Fruit fly (Drosophila melanogaster): ENCODE results near the gene CG42371.

CG42371 gene

DNA sequence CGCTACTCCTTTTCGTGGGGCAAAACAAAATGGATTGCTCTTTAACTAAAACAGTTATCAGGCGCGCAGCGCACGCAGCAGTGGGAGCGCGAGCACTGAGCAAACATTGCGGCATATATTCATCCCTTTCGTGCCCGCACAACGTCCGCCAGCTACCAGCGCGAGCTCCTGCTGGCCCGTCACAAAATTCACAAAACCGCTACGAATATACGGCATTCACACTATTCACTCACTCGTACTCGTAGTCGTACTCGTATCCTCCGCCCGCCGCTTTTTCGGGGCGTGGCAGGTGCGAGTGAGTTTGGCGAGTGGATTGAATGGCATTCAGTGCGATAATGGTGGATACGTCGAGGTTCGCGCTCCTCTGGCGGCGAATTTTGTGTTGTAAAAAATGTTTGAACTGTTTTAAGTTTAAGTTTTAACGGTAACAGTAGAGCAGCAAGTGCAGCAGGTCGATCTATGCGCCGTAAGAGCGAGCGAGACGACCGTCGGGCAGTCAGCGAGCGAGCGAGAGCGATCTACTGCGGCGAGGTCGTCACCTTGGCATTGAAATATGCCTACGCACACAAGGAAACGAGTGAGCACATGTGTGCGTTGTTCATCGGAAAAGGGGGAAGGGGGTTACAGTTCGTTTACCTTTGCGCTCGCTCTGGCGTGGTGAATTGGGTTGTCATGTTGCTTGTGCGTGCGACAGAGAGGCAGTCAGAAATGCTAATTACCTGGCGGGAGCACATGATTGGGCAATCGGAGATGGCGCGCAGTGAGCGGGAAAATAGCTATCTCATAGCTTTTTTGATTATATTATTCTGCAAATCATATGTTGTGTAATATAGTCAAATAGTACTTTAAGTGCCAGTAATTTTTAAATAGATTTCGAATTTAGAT lies 20.2 kb downstream of the CG42371 start (continued):
- TF ChIP-seq CG7786 (GFP tag; optimal IDR thresholded peaks at IDR 0.05) (peak; percentile 27), pita (GFP tag; optimal IDR thresholded peaks at IDR 0.05) (no peak), Neu2 (GFP tag; optimal IDR thresholded peaks at IDR 0.05; ENCODE audit: borderline replicate concordance) (no peak), twi (tag; optimal IDR thresholded peaks at IDR 0.05) (peak; percentile 99), CG7271 (tag; optimal IDR thresholded peaks at IDR 0.05) (no peak), CG7928 (GFP tag; optimal IDR thresholded peaks at IDR 0.05) (peak; percentile 4), Sry-β (GFP tag; optimal IDR thresholded peaks at IDR 0.05) (peak; percentile 97), Myb (GFP tag; optimal IDR thresholded peaks at IDR 0.05) (peak; percentile 32), CHES-1-like (GFP tag; optimal IDR thresholded peaks at IDR 0.05) (peak; percentile 3), fd64A (GFP tag; optimal IDR thresholded peaks at IDR 0.05) (peak; percentile 66), CG17829 (tag; optimal IDR thresholded peaks at IDR 0.05) (peak; percentile 41), CG10565 (GFP tag; optimal IDR thresholded peaks at IDR 0.05) (no peak), Kr (GFP tag; optimal IDR thresholded peaks at IDR 0.05) (peak; percentile 49), YL-1 (GFP tag; optimal IDR thresholded peaks at IDR 0.05) (peak; percentile 53), her (GFP tag; optimal IDR thresholded peaks at IDR 0.05) (peak; percentile 75), prd (optimal IDR thresholded peaks at IDR 0.05) (no peak), prd (GFP tag; IDR thresholded peaks at IDR 0.05) (no peak), dati (GFP tag; IDR thresholded peaks at IDR 0.05) (no peak), Adf1 (GFP tag; IDR thresholded peaks at IDR 0.05) (no peak), CG6689 (GFP tag; IDR thresholded peaks at IDR 0.05) (no peak), CG31365 (tag; optimal IDR thresholded peaks at IDR 0.05) (peak; percentile 63), CG10431 (GFP tag; optimal IDR thresholded peaks at IDR 0.05) (peak; percentile 57), lbe (GFP tag; optimal IDR thresholded peaks at IDR 0.05) (peak; percentile 54), B-H1 (GFP tag; IDR thresholded peaks at IDR 0.05) (no peak), crol (GFP tag; IDR thresholded peaks at IDR 0.05) (no peak), lmd (GFP tag; IDR thresholded peaks at IDR 0.05) (no peak), CG34422 (GFP tag; IDR thresholded peaks at IDR 0.05) (no peak), sens (GFP tag) (peak; percentile 86), seq (GFP tag; IDR thresholded peaks at IDR 0.05) (no peak), Max (GFP tag; optimal IDR thresholded peaks at IDR 0.05) (peak; percentile 70), cwo (GFP tag; optimal IDR thresholded peaks at IDR 0.05) (peak; percentile 95), kah (GFP tag; optimal IDR thresholded peaks at IDR 0.05) (peak; percentile 69), Six4 (GFP tag; optimal IDR thresholded peaks at IDR 0.05) (peak; percentile 2), Hr51 (GFP tag; optimal IDR thresholded peaks at IDR 0.05) (peak in 1 of 2 experiments; percentile 59), Hr78 (GFP tag; optimal IDR thresholded peaks at IDR 0.05) (peak in 1 of 2 experiments; percentile 100), bsh (GFP tag; optimal IDR thresholded peaks at IDR 0.05) (peak in 1 of 2 experiments; percentile 65), CG31224 (GFP tag; IDR thresholded peaks at IDR 0.05) (no peak), dpn (GFP tag; optimal IDR thresholded peaks at IDR 0.05) (peak in 1 of 2 experiments; percentile 28), klu (GFP tag; IDR thresholded peaks at IDR 0.05) (no peak), disco-r (GFP tag; optimal IDR thresholded peaks at IDR 0.05) (no peak), trem (tag; optimal IDR thresholded peaks at IDR 0.05) (peak; percentile 17), CG13775 (GFP tag; optimal IDR thresholded peaks at IDR 0.05) (peak; percentile 55), NC2β (GFP tag; optimal IDR thresholded peaks at IDR 0.05) (no peak), CG9876 (GFP tag; optimal IDR thresholded peaks at IDR 0.05) (no peak), CG15479 (GFP tag; optimal IDR thresholded peaks at IDR 0.05) (peak; percentile 87), Ptx1 (GFP tag; IDR thresholded peaks at IDR 0.05) (no peak), CG6175 (GFP tag; IDR thresholded peaks at IDR 0.05) (no peak), hkb (optimal IDR thresholded peaks at IDR 0.05) (peak; percentile 19), hkb (GFP tag; IDR thresholded peaks at IDR 0.05) (no peak), bab2 (GFP tag; optimal IDR thresholded peaks at IDR 0.05) (no peak)

All from whole organism, embryonic.